Worm (Caenorhabditis elegans): ENCODE results near the gene C08B6.10.
"Not testable (repeated sequence)": the region's sequence is repeated elsewhere in the genome, so short reads cannot be mapped to it uniquely, and the experiment has no call there.

ce11 chrV:10138582-10138981, 13.3 kb downstream of the C08B6.10 start:
- not testable (repeated sequence) for TF ChIP-seq lag-1 (GFP tag; IDR thresholded peaks at IDR 0.05); sea-2 (GFP tag; IDR thresholded peaks at IDR 0.05); F22D6.2 (tag; optimal IDR thresholded peaks at IDR 0.05); efl-1 (GFP tag; optimal IDR thresholded peaks at IDR 0.05); lsl-1 (GFP tag; optimal IDR thresholded peaks at IDR 0.05); F55B11.4 (tag; optimal IDR thresholded peaks at IDR 0.05; ENCODE audit: borderline replicate concordance, insufficient read depth); nhr-90 (tag; optimal IDR thresholded peaks at IDR 0.05); aptf-2 (GFP tag; conservative IDR thresholded peaks at IDR 0.05); unc-62 (GFP tag; optimal IDR thresholded peaks at IDR 0.05); K11D2.4 (GFP tag; IDR thresholded peaks at IDR 0.05)
